Fruit fly (Drosophila melanogaster): ENCODE results near the gene CG32264.

Gene CG32264

DNA sequence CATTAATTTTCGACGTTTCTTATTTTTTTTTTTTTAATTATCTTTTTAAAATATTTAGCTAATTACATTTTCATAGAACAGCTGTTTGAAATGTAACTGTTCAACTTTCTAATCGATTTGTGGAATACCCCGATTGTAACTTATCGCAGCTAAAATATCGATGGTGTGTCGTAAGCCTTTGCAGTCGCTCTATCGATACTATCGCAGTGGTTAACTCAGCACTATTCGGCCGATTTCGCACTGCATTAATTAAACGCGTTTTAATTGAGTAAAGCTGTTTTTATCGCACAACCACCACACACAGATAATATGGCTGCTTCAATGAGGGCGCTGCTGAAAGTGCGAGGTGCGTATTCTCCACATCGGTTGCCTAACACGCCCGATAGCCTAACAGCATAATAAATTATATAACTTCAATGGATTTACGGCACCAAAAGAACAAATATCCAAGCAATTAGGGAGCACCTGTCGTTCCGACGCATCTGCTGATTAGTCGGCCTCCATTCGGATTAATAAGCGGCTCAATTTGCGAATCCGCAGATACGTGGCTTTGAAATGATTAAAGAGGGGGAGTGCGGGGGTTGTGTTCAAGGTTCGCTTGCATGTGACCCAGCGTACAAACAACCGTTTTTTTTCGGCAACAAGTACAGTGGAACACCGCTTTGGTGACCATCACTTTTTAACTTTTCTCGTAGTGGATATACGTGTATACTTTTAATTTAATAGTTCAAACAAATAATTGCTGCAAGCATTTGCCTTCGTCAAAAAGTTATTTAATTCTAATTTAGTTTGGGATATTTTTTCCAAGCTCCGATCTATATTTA, 8.0 kb upstream of the CG32264 start, which contains the start of gene Scsalpha1 (continued):
- no peak for TF ChIP-seq pan (optimal IDR thresholded peaks at IDR 0.05)
- TF ChIP-seq pan (GFP tag; optimal IDR thresholded peaks at IDR 0.05 in 1 of 2, IDR thresholded peaks at IDR 0.05 in 1 of 2): peak in 1 of 2 experiments; percentile 62
- peak; percentile 46 for TF ChIP-seq Fer3 (tag; optimal IDR thresholded peaks at IDR 0.05)
- no peak for TF ChIP-seq wdn (GFP tag; IDR thresholded peaks at IDR 0.05)
- TF ChIP-seq CG9817 (tag; optimal IDR thresholded peaks at IDR 0.05): peak; percentile 10
- peak; percentile 45 for TF ChIP-seq Fer1 (GFP tag; optimal IDR thresholded peaks at IDR 0.05)
- no peak for TF ChIP-seq CG13775 (GFP tag; optimal IDR thresholded peaks at IDR 0.05)
- peak; percentile 6 for TF ChIP-seq fu2 (GFP tag; optimal IDR thresholded peaks at IDR 0.05)
- TF ChIP-seq Bgb (GFP tag; IDR thresholded peaks at IDR 0.05; ENCODE audit: partially characterized antibody): peak; percentile 100
- no peak for TF ChIP-seq emc (GFP tag; optimal IDR thresholded peaks at IDR 0.05)
- TF ChIP-seq CG7928 (GFP tag; optimal IDR thresholded peaks at IDR 0.05): no peak
- peak; percentile 98 for TF ChIP-seq nerfin-2 (GFP tag; IDR thresholded peaks at IDR 0.05; ENCODE audit: partially characterized antibody)
- peak; percentile 15 for TF ChIP-seq Nf-YC (tag; optimal IDR thresholded peaks at IDR 0.05)
- peak; percentile 56 for TF ChIP-seq onecut (GFP tag; IDR thresholded peaks at IDR 0.05)
- no peak for TF ChIP-seq CG15479 (GFP tag; optimal IDR thresholded peaks at IDR 0.05)
- TF ChIP-seq CG3847 (GFP tag; IDR thresholded peaks at IDR 0.05): peak; percentile 73
- peak; percentile 47 for TF ChIP-seq CG14710 (tag; optimal IDR thresholded peaks at IDR 0.05)
- peak; percentile 37 for TF ChIP-seq Meics (GFP tag; optimal IDR thresholded peaks at IDR 0.05)
- peak in 1 of 2 experiments; percentile 83 for TF ChIP-seq Hr78 (GFP tag; optimal IDR thresholded peaks at IDR 0.05)
- TF ChIP-seq lola (GFP tag; optimal IDR thresholded peaks at IDR 0.05): no peak
- peak; percentile 79 for TF ChIP-seq nom (GFP tag; optimal IDR thresholded peaks at IDR 0.05)
- TF ChIP-seq MBD-R2 (GFP tag; IDR thresholded peaks at IDR 0.05): peak; percentile 71; the same call in 1 of the 2 replicates
- TF ChIP-seq en (GFP tag; optimal IDR thresholded peaks at IDR 0.05): no peak
- peak; percentile 54; the same call in 2 of the 3 replicates for TF ChIP-seq dysf (GFP tag; IDR thresholded peaks at IDR 0.05)
- TF ChIP-seq tgo (GFP tag; IDR thresholded peaks at IDR 0.05): peak; percentile 49; the same call in 1 of the 3 replicates
- TF ChIP-seq oc (tag; optimal IDR thresholded peaks at IDR 0.05): no peak
- TF ChIP-seq CG7987 (GFP tag; optimal IDR thresholded peaks at IDR 0.05): peak; percentile 3
- peak in 1 of 2 experiments; percentile 99 for TF ChIP-seq Pdp1 (GFP tag; optimal IDR thresholded peaks at IDR 0.05)
- TF ChIP-seq cas (GFP tag; IDR thresholded peaks at IDR 0.05): no peak
- TF ChIP-seq Mrtf (GFP tag; IDR thresholded peaks at IDR 0.05): no peak
- TF ChIP-seq sisA (GFP tag; IDR thresholded peaks at IDR 0.05): peak; percentile 33; the same call in 1 of the 2 replicates
- peak; percentile 45 for TF ChIP-seq Lhr (GFP tag; optimal IDR thresholded peaks at IDR 0.05)
- no peak for TF ChIP-seq maf-S (GFP tag; optimal IDR thresholded peaks at IDR 0.05)
- TF ChIP-seq CG6272 (GFP tag; IDR thresholded peaks at IDR 0.05): peak; percentile 65
- TF ChIP-seq gce (GFP tag; IDR thresholded peaks at IDR 0.05): peak; percentile 14; the same call in 1 of the 3 replicates
- peak; percentile 100 for TF ChIP-seq CG16813 (GFP tag; IDR thresholded peaks at IDR 0.05; ENCODE audit: partially characterized antibody)
- no peak for TF ChIP-seq CG11398 (GFP tag; optimal IDR thresholded peaks at IDR 0.05)
- TF ChIP-seq odd (GFP tag; optimal IDR thresholded peaks at IDR 0.05): peak; percentile 9
- TF ChIP-seq CG3407 (GFP tag; optimal IDR thresholded peaks at IDR 0.05): no peak
- no peak for TF ChIP-seq HLHmδ (GFP tag; optimal IDR thresholded peaks at IDR 0.05)
- peak; percentile 97 for TF ChIP-seq wek (GFP tag; optimal IDR thresholded peaks at IDR 0.05)
- TF ChIP-seq lab (GFP tag; optimal IDR thresholded peaks at IDR 0.05): peak; percentile 45
- no peak for TF ChIP-seq Sox100B (GFP tag; optimal IDR thresholded peaks at IDR 0.05)
- TF ChIP-seq exex (tag; optimal IDR thresholded peaks at IDR 0.05): peak; percentile 69
- TF ChIP-seq CG3726 (GFP tag; IDR thresholded peaks at IDR 0.05): no peak
- TF ChIP-seq Hmr (GFP tag; optimal IDR thresholded peaks at IDR 0.05): no peak
- no peak for TF ChIP-seq CG2199 (GFP tag; IDR thresholded peaks at IDR 0.05)
- no peak for TF ChIP-seq CG1647 (GFP tag; optimal IDR thresholded peaks at IDR 0.05)
